Worm (Caenorhabditis elegans) whole organism, L3 larva: ENCODE results near the gene frpr-15.

Experiments used
- R02D3.7 ChIP-seq: fragments of 150-350 bp; optimal IDR thresholded peaks from 2 replicates; lab custom pipeline; 2014; ENCODE audit warnings: missing biosample characterization, missing genetic modification characterization
- ama-1 ChIP-seq: fragments of 150-350 bp; optimal IDR thresholded peaks from 2 replicates; lab custom pipeline; 2018
- egl-5 ChIP-seq: fragments of 150-350 bp; optimal IDR thresholded peaks from 2 replicates; lab custom pipeline; 2017; ENCODE audit warnings: missing biosample characterization, missing genetic modification reagents, missing genetic modification characterization, inconsistent platforms
- elt-2 ChIP-seq: sonication (generic microtip); optimal IDR thresholded peaks from 2 replicates; lab custom pipeline; 2016; ENCODE audit warnings: missing genetic modification reagents, mild to moderate bottlenecking, missing genetic modification characterization, missing compliant biosample characterization
- nhr-67 ChIP-seq: fragments of 150-350 bp; optimal IDR thresholded peaks from 2 replicates; lab custom pipeline; 2014; ENCODE audit warnings: missing biosample characterization, missing genetic modification characterization
- pha-4 ChIP-seq: fragments of 150-350 bp; optimal IDR thresholded peaks from 2 replicates; lab custom pipeline; 2014; ENCODE audit warnings: missing biosample characterization, missing genetic modification reagents, missing genetic modification characterization
- pqm-1 ChIP-seq: fragments of 150-350 bp; optimal IDR thresholded peaks from 2 replicates; lab custom pipeline; 2017; ENCODE audit warnings: missing biosample characterization, missing genetic modification characterization, inconsistent platforms
- tbx-2 ChIP-seq: sonication (generic microtip); optimal IDR thresholded peaks from 2 replicates; lab custom pipeline; 2016; ENCODE audit warnings: mild to moderate bottlenecking, missing genetic modification characterization, missing compliant biosample characterization
- unc-62 ChIP-seq: fragments of 150-350 bp; sonication (generic microtip); optimal IDR thresholded peaks from 4 replicates; lab custom pipeline; 2014; ENCODE audit warnings: missing biosample characterization, missing genetic modification reagents, missing genetic modification characterization
- zag-1 ChIP-seq: fragments of 150-350 bp; optimal IDR thresholded peaks from 2 replicates; lab custom pipeline; 2014; ENCODE audit warnings: missing biosample characterization, missing genetic modification characterization
- ztf-11 ChIP-seq: fragments of 150-350 bp; optimal IDR thresholded peaks from 2 replicates; lab custom pipeline; 2014; ENCODE audit warnings: missing biosample characterization, missing genetic modification characterization

ce11 chrV:12640384-12640783, 39.5 kb upstream of the frpr-15 start, which contains the start of gene gpa-8:
- TF ChIP-seq egl-5 (tag; lab: Kevin White, UChicago): no peak
- no peak for TF ChIP-seq elt-2 (tag; lab: Kevin White, UChicago)
- no peak for TF ChIP-seq zag-1 (tag; lab: Kevin White, UChicago)
- TF ChIP-seq pqm-1 (tag; lab: Kevin White, UChicago): no peak
- TF ChIP-seq unc-62 (GFP tag; lab: Kevin White, UChicago): no peak
- no peak for TF ChIP-seq pha-4 (tag; lab: Kevin White, UChicago)
- no peak for TF ChIP-seq ama-1 (lab: Kevin White, UChicago)
- TF ChIP-seq R02D3.7: no peak
- no peak for TF ChIP-seq tbx-2 (tag; lab: Kevin White, UChicago)
- TF ChIP-seq nhr-67 (tag; lab: Kevin White, UChicago): no peak
- TF ChIP-seq ztf-11 (tag; lab: Kevin White, UChicago): no peak
